Worm (Caenorhabditis elegans) whole organism, L1 larva: ENCODE data around the gene Y82E9BR.8.

ENCODE experiments used
- C04F5.9 ChIP-seq: sonication (generic microtip); optimal IDR thresholded peaks from 2 replicates; lab custom pipeline; 2016; ENCODE audit warnings: missing genetic modification characterization, missing compliant biosample characterization
- C34B4.2 ChIP-seq: sonication (generic microtip); optimal IDR thresholded peaks from 2 replicates; lab custom pipeline; 2017; ENCODE audit warnings: mild to moderate bottlenecking, missing genetic modification characterization, missing compliant biosample characterization
- Y116A8C.19 ChIP-seq: sonication (generic microtip); optimal IDR thresholded peaks from 2 replicates; lab custom pipeline; 2016; ENCODE audit warnings: missing compliant biosample characterization, missing genetic modification characterization, borderline replicate concordance
- alr-1 ChIP-seq: fragments of 200-800 bp; sonication (Bioruptor generic); optimal IDR thresholded peaks from 2 replicates; lab custom pipeline; 2018; ENCODE audit warnings: borderline replicate concordance, mild to moderate bottlenecking, missing genetic modification characterization, missing compliant biosample characterization
- blmp-1 ChIP-seq: fragments of 150-350 bp; optimal IDR thresholded peaks from 2 replicates; lab custom pipeline; 2014; ENCODE audit warnings: missing biosample characterization, missing genetic modification characterization
- ceh-63 ChIP-seq: fragments of 200-800 bp; sonication (Bioruptor generic); optimal IDR thresholded peaks from 2 replicates; lab custom pipeline; 2018; ENCODE audit warnings: mild to moderate bottlenecking, missing genetic modification characterization, missing compliant biosample characterization
- ceh-88 ChIP-seq: fragments of 200-800 bp; sonication (Bioruptor generic); IDR thresholded peaks from 2 replicates; pipeline ENCODE4 v1.3.6; 2022; ENCODE audit warnings: missing genetic modification characterization, missing compliant biosample characterization
- dpl-1 ChIP-seq, 3 experiments: fragments of 150-350 bp in 2 of 3; sonication (generic microtip) in 1 of 3; optimal IDR thresholded peaks; 2 replicates each; lab custom pipeline; 2014 to 2017; ENCODE audit warnings: missing biosample characterization in 3 of 3, missing genetic modification characterization in 3 of 3, missing genetic modification reagents in 3 of 3
- dsc-1 ChIP-seq: sonication (generic microtip); optimal IDR thresholded peaks from 2 replicates; lab custom pipeline; 2016; ENCODE audit warnings: mild to moderate bottlenecking, missing genetic modification characterization, missing compliant biosample characterization
- efl-1 ChIP-seq, 4 experiments: fragments of 150-350 bp; optimal IDR thresholded peaks in 3 of 4; peaks in 1 of 4; 1 replicate in 1 of 4; 2 replicates in 3 of 4; lab custom pipeline; 2014; ENCODE audit warnings: missing biosample characterization in 2 of 4, missing genetic modification characterization in 2 of 4, missing genetic modification reagents in 2 of 4
- egl-13 ChIP-seq: sonication (generic microtip); optimal IDR thresholded peaks from 2 replicates; lab custom pipeline; 2016; ENCODE audit warnings: missing genotype, missing genetic modification reagents, missing genetic modification characterization, missing compliant biosample characterization
- egl-27 ChIP-seq, 2 experiments: fragments of 150-350 bp in 1 of 2; sonication (generic microtip); optimal IDR thresholded peaks; 3 replicates each; lab custom pipeline; 2017 to 2018; ENCODE audit warnings: missing biosample characterization in 2 of 2, missing genetic modification characterization in 2 of 2, missing genetic modification reagents in 2 of 2
- elt-2 ChIP-seq: sonication (generic microtip); optimal IDR thresholded peaks from 2 replicates; lab custom pipeline; 2016; ENCODE audit warnings: missing genetic modification characterization, mild to moderate bottlenecking, inconsistent platforms, missing compliant biosample characterization, missing genetic modification reagents
- ets-5 ChIP-seq: fragments of 200-800 bp; sonication (Bioruptor generic); IDR thresholded peaks from 2 replicates; pipeline ENCODE4 v1.3.6; 2022; ENCODE audit warnings: missing genetic modification characterization, missing compliant biosample characterization
- fkh-4 ChIP-seq: sonication (generic microtip); optimal IDR thresholded peaks from 2 replicates; lab custom pipeline; 2016; ENCODE audit warnings: missing compliant biosample characterization, missing genetic modification characterization, borderline replicate concordance
- fkh-8 ChIP-seq: sonication (generic microtip); optimal IDR thresholded peaks from 2 replicates; lab custom pipeline; 2016; ENCODE audit warnings: mild to moderate bottlenecking, missing genetic modification characterization, missing compliant biosample characterization
- grh-1 ChIP-seq: fragments of 200-800 bp; sonication (Bioruptor generic); IDR thresholded peaks from 2 replicates; pipeline ENCODE4 v1.3.6; 2022; ENCODE audit warnings: missing genetic modification reagents, missing genetic modification characterization, missing compliant biosample characterization
- hlh-4 ChIP-seq: sonication (generic microtip); optimal IDR thresholded peaks from 2 replicates; lab custom pipeline; 2016; ENCODE audit warnings: mild to moderate bottlenecking, missing genetic modification characterization, missing compliant biosample characterization
- hpl-2 ChIP-seq: fragments of 150-350 bp; optimal IDR thresholded peaks from 2 replicates; lab custom pipeline; 2014; ENCODE audit warnings: missing biosample characterization, missing genetic modification reagents, missing genetic modification characterization
- isw-1 ChIP-seq: fragments of 200-800 bp; sonication (Bioruptor generic); IDR thresholded peaks from 2 replicates; pipeline ENCODE4 v1.3.6; 2022; ENCODE audit warnings: missing genetic modification characterization, missing compliant biosample characterization
- jun-1 ChIP-seq: fragments of 150-350 bp; optimal IDR thresholded peaks from 2 replicates; lab custom pipeline; 2014; ENCODE audit warnings: missing biosample characterization, missing genetic modification reagents, missing genetic modification characterization
- lin-13 ChIP-seq: fragments of 150-350 bp; optimal IDR thresholded peaks from 2 replicates; lab custom pipeline; 2014; ENCODE audit warnings: missing biosample characterization, missing genetic modification reagents, missing genetic modification characterization
- lin-14 ChIP-seq: fragments of 200-800 bp; sonication (Bioruptor generic); optimal IDR thresholded peaks from 2 replicates; lab custom pipeline; 2018; ENCODE audit warnings: mild to moderate bottlenecking, missing genetic modification characterization, moderate library complexity, missing compliant biosample characterization
- lin-35 ChIP-seq, 2 experiments: fragments of 150-350 bp; optimal IDR thresholded peaks; 2 replicates each; lab custom pipeline; 2014; ENCODE audit warnings: missing biosample characterization in 2 of 2, missing genetic modification characterization in 2 of 2, missing genetic modification reagents in 2 of 2
- lin-39 ChIP-seq: fragments of 150-350 bp; optimal IDR thresholded peaks from 2 replicates; lab custom pipeline; 2014; ENCODE audit warnings: missing biosample characterization, missing genetic modification reagents, missing genetic modification characterization
- lsy-2 ChIP-seq, 2 experiments: fragments of 150-350 bp; optimal IDR thresholded peaks; 2 replicates each; lab custom pipeline; 2014; ENCODE audit warnings: missing biosample characterization in 2 of 2, missing genetic modification characterization in 2 of 2
- mab-9 ChIP-seq: fragments of 200-800 bp; sonication (Bioruptor generic); IDR thresholded peaks from 2 replicates; pipeline ENCODE4 v1.3.6; 2022; ENCODE audit warnings: missing genetic modification reagents, missing genetic modification characterization, missing compliant biosample characterization
- nhr-19 ChIP-seq: fragments of 200-800 bp; sonication (Bioruptor generic); conservative IDR thresholded peaks from 2 replicates; pipeline ENCODE4 v1.3.6; 2022; ENCODE audit warnings: missing genetic modification characterization, missing compliant biosample characterization
- nhr-20 ChIP-seq: sonication (generic microtip); optimal IDR thresholded peaks from 2 replicates; lab custom pipeline; 2016; ENCODE audit warnings: mild to moderate bottlenecking, missing genetic modification characterization, missing compliant biosample characterization
- nhr-28 ChIP-seq: fragments of 150-350 bp; optimal IDR thresholded peaks from 2 replicates; lab custom pipeline; 2014; ENCODE audit warnings: missing biosample characterization, missing genetic modification characterization
- nhr-47 ChIP-seq: sonication (generic microtip); optimal IDR thresholded peaks from 2 replicates; lab custom pipeline; 2016; ENCODE audit warnings: mild to moderate bottlenecking, missing genetic modification characterization, moderate library complexity, missing compliant biosample characterization
- nhr-76 ChIP-seq: sonication (generic microtip); optimal IDR thresholded peaks from 2 replicates; lab custom pipeline; 2017; ENCODE audit warnings: missing biosample characterization, missing genetic modification characterization
- nhr-77 ChIP-seq: fragments of 150-350 bp; optimal IDR thresholded peaks from 2 replicates; lab custom pipeline; 2014; ENCODE audit warnings: missing biosample characterization, missing genetic modification characterization
- nhr-85 ChIP-seq: sonication (generic microtip); peaks from one replicate; lab custom pipeline; 2016; ENCODE audit warnings: missing genetic modification characterization, inconsistent platforms, missing compliant biosample characterization
- rnt-1 ChIP-seq: sonication (generic microtip); optimal IDR thresholded peaks from 2 replicates; lab custom pipeline; 2016; ENCODE audit warnings: mild to moderate bottlenecking, missing genetic modification characterization, moderate library complexity, missing compliant biosample characterization
- sptf-1 ChIP-seq: fragments of 150-350 bp; optimal IDR thresholded peaks from 2 replicates; lab custom pipeline; 2014; ENCODE audit warnings: missing biosample characterization, missing genetic modification characterization
- sup-37 ChIP-seq: fragments of 200-800 bp; sonication (Bioruptor generic); optimal IDR thresholded peaks from 2 replicates; lab custom pipeline; 2018; ENCODE audit warnings: mild to moderate bottlenecking, missing genetic modification characterization, missing compliant biosample characterization
- swsn-7 ChIP-seq: sonication (generic microtip); optimal IDR thresholded peaks from 2 replicates; lab custom pipeline; 2016; ENCODE audit warnings: missing genetic modification characterization, missing compliant biosample characterization
- tbx-2 ChIP-seq: sonication (generic microtip); optimal IDR thresholded peaks from 2 replicates; lab custom pipeline; 2016; ENCODE audit warnings: missing genetic modification characterization, missing compliant biosample characterization
- tlp-1 ChIP-seq: fragments of 150-350 bp; optimal IDR thresholded peaks from 2 replicates; lab custom pipeline; 2014; ENCODE audit warnings: missing biosample characterization, missing genetic modification characterization
- unc-30 ChIP-seq: sonication (generic microtip); optimal IDR thresholded peaks from 2 replicates; lab custom pipeline; 2017; ENCODE audit warnings: missing biosample characterization, missing genetic modification characterization
- unc-62 ChIP-seq: fragments of 150-350 bp; optimal IDR thresholded peaks from 2 replicates; lab custom pipeline; 2014; ENCODE audit warnings: missing biosample characterization, missing genetic modification reagents, missing genetic modification characterization
- unc-86 ChIP-seq: sonication (generic microtip); optimal IDR thresholded peaks from 2 replicates; lab custom pipeline; 2016; ENCODE audit warnings: missing genetic modification characterization, missing compliant biosample characterization
- unc-98 ChIP-seq: fragments of 200-800 bp; sonication (Bioruptor generic); IDR thresholded peaks from 2 replicates; pipeline ENCODE4 v1.3.6; 2022; ENCODE audit warnings: missing genetic modification characterization, missing compliant biosample characterization
- ztf-4 ChIP-seq: fragments of 150-350 bp; optimal IDR thresholded peaks from 2 replicates; lab custom pipeline; 2014; ENCODE audit warnings: missing biosample characterization, missing genetic modification characterization

The Y82E9BR.8 gene

ce11 chrIII:1355320-1355719 is 2.6 kb downstream of the Y82E9BR.8 start, which contains the start of gene Y82E9BL.1:
Gene Y82E9BL.1 (minus strand): TSS chrIII:1355420.
- TF ChIP-seq nhr-19 (GFP tag; lab: Robert Waterston, UW) (no peak), lin-35 (GFP tag; optimal IDR thresholded peaks at IDR 0.05; lab: Kevin White, UChicago) (no peak), jun-1 (tag; lab: Kevin White, UChicago) (no peak), lin-13 (GFP tag; lab: Kevin White, UChicago) (no peak), rnt-1 (tag; lab: Kevin White, UChicago) (no peak), sptf-1 (tag; lab: Kevin White, UChicago) (no peak), nhr-28 (no peak), lin-39 (tag; lab: Kevin White, UChicago) (no peak), unc-30 (tag; lab: Kevin White, UChicago) (no peak)

DNA sequence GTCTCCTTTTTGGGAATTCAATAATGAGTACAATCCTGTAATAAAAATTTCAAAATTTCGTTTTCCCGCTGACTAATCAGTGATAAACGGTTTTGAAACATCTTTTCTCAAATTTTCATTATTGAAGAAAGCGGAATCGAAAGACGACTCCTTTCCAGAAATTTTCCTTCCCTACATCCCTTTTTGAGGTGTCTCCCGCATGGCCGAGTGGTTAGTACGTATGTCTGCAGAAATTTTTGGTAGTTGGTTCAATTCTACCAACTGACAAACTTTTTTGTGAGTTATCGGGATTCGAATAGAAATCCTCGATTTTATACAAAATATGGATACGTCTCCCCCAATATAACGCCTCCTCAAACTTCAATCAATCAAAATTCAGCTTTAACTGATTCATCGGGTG is 3.4 kb downstream of the Y82E9BR.8 start:
- TF ChIP-seq fkh-4 (tag; lab: Kevin White, UChicago) (no peak), nhr-85 (tag; lab: Kevin White, UChicago) (no peak), unc-86 (tag; lab: Kevin White, UChicago) (no peak), ceh-63 (GFP tag; lab: Kevin White, UChicago) (no peak), hlh-4 (tag; lab: Kevin White, UChicago) (no peak), dpl-1 (GFP tag; optimal IDR thresholded peaks at IDR 0.05; lab: Kevin White, UChicago) (no peak), egl-27 (tag; optimal IDR thresholded peaks at IDR 0.05; lab: Kevin White, UChicago) (no peak), alr-1 (tag; lab: Kevin White, UChicago) (no peak), nhr-77 (tag; lab: Kevin White, UChicago) (no peak), mab-9 (no peak), grh-1 (GFP tag; lab: Robert Waterston, UW) (no peak), sup-37 (GFP tag; lab: Kevin White, UChicago) (no peak), unc-98 (GFP tag; lab: Robert Waterston, UW) (no peak), tbx-2 (tag; lab: Kevin White, UChicago) (no peak), lin-13 (GFP tag; lab: Kevin White, UChicago) (no peak), nhr-20 (no peak), ets-5 (GFP tag; lab: Robert Waterston, UW) (no peak), fkh-8 (tag; lab: Kevin White, UChicago) (no peak), lin-14 (GFP tag; lab: Kevin White, UChicago) (no peak), hpl-2 (no peak)

- no peak for TF ChIP-seq unc-62 (GFP tag; lab: Kevin White, UChicago)
- TF ChIP-seq efl-1 (optimal IDR thresholded peaks at IDR 0.05; lab: Kevin White, UChicago) = no peak
- peak in 1 of 2 experiments; percentile 62 for TF ChIP-seq efl-1 (GFP tag; optimal IDR thresholded peaks at IDR 0.05 in 1 of 2; lab: Kevin White, UChicago)
- TF ChIP-seq swsn-7 (tag; lab: Kevin White, UChicago) = no peak
Measured at ce11 chrIII:1350745-1351144, 7.1 kb downstream of the Y82E9BR.8 start, which contains the start of gene Y82E9BL.3. Gene Y82E9BL.3 (minus strand): TSS chrIII:1350845.

ce11 chrIII:1349313-1349712 is 8.6 kb downstream of the Y82E9BR.8 start, which contains the start of gene fbxa-25:
Gene fbxa-25 (minus strand): TSS chrIII:1349450.
- TF ChIP-seq egl-13 = no peak
- no peak for TF ChIP-seq efl-1 (optimal IDR thresholded peaks at IDR 0.05; lab: Kevin White, UChicago)
- peak in 1 of 2 experiments; percentile 51 for TF ChIP-seq efl-1 (GFP tag; optimal IDR thresholded peaks at IDR 0.05 in 1 of 2; lab: Kevin White, UChicago)
- peak; percentile 5 for TF ChIP-seq elt-2
- TF ChIP-seq blmp-1 (tag; lab: Kevin White, UChicago) = no peak
- TF ChIP-seq, all 84 proteins: peak for 2

- TF ChIP-seq nhr-76 (tag; lab: Kevin White, UChicago) (no peak), lin-35 (GFP tag; optimal IDR thresholded peaks at IDR 0.05; lab: Kevin White, UChicago) (no peak), tlp-1 (tag; lab: Kevin White, UChicago) (no peak), C04F5.9 (tag; lab: Kevin White, UChicago) (no peak), ztf-4 (no peak), Y116A8C.19 (tag; lab: Kevin White, UChicago) (no peak), ceh-88 (no peak), lsy-2 (tag; optimal IDR thresholded peaks at IDR 0.05; lab: Kevin White, UChicago) (no peak), C34B4.2 (tag; lab: Kevin White, UChicago) (no peak), grh-1 (GFP tag; lab: Robert Waterston, UW) (no peak), dsc-1 (tag; lab: Kevin White, UChicago) (no peak), isw-1 (no peak), nhr-20 (no peak), rnt-1 (tag; lab: Kevin White, UChicago) (no peak), nhr-47 (no peak), swsn-7 (tag; lab: Kevin White, UChicago) (no peak)
- TF ChIP-seq, all 84 proteins: peak for 0
Measured at ce11 chrIII:1347539-1347938, 10.3 kb downstream of the Y82E9BR.8 start, which contains the start of gene Y82E9BL.5. Gene Y82E9BL.5 (minus strand): TSS chrIII:1347639.
